Worm (Caenorhabditis elegans): ENCODE data around the gene rars-1.

DNA sequence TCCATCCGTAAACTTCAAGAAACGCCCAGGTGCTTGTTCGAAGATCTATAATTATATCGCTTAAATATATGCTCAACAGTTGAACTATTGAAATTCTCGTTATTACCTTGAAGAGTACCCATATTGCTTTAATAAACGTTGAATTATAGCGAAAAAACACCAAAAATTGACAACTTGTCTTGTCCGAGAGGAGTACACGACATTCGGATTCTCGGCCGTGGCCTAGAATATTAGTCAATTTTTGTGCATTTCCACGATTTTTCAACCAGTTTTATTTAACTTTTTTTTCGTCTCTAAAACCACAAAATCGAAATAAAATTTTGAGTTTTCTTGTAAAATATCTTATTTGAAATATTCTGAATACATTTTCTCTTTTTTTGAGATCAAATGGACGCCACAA, 4.7 kb downstream of the rars-1 start, which contains the start of the genes F26F4.9 and cee-1:
- TF ChIP-seq nhr-23 (tag; optimal IDR thresholded peaks at IDR 0.05): no peak
- TF ChIP-seq lin-13 (GFP tag; optimal IDR thresholded peaks at IDR 0.05): peak; percentile 41
- no peak for TF ChIP-seq nhr-237 (tag; optimal IDR thresholded peaks at IDR 0.05)
- peak; percentile 11 for TF ChIP-seq fos-1 (tag; optimal IDR thresholded peaks at IDR 0.05)
- no peak for TF ChIP-seq skn-1 (tag; optimal IDR thresholded peaks at IDR 0.05)
- no peak for TF ChIP-seq ztf-4 (tag; optimal IDR thresholded peaks at IDR 0.05)
- TF ChIP-seq dmd-4 (tag; optimal IDR thresholded peaks at IDR 0.05): no peak
- no peak for TF ChIP-seq nhr-12 (tag; optimal IDR thresholded peaks at IDR 0.05)
- no peak for TF ChIP-seq ama-1 (optimal IDR thresholded peaks at IDR 0.05)
- TF ChIP-seq mdl-1 (tag; optimal IDR thresholded peaks at IDR 0.05): no peak
- peak; percentile 43 to 73 for TF ChIP-seq lsy-2 (tag; optimal IDR thresholded peaks at IDR 0.05)
- TF ChIP-seq gmeb-1 (tag; optimal IDR thresholded peaks at IDR 0.05): peak; percentile 53
- TF ChIP-seq ztf-11 (tag; optimal IDR thresholded peaks at IDR 0.05): no peak

All from whole organism, L2 larva.